Fruit fly (Drosophila melanogaster) ovary, adult (tissue): ENCODE results near the gene CG7044.
A peak's percentile ranks its signal among the peaks of the same experiment; 100 is the strongest.

Experiments used
- CG17801 ChIP-seq: fragments of 200-800 bp; optimal IDR thresholded peaks from 2 replicates; lab custom pipeline; 2019; ENCODE audit warnings: missing biosample characterization, mild to moderate bottlenecking, missing genetic modification characterization, moderate library complexity; ENCODE audit not compliant: partially characterized antibody

Gene CG7044

dm6 chr3R:21064000-21064924 lies 37.3 kb downstream of the CG7044 start, which contains the start of gene Cortactin:
Gene Cortactin (minus strand): TSS chr3R:21064471.
- TF ChIP-seq CG17801 (GFP tag; lab: Kevin White, UChicago): no peak

dm6 chr3R:21063433-21063832 lies 38.1 kb downstream of the CG7044 start:
- TF ChIP-seq CG17801 (GFP tag; lab: Kevin White, UChicago): no peak

dm6 chr3R:21060430-21061245 lies 40.9 kb downstream of the CG7044 start, which contains the start of gene Mvl:
Gene Mvl (minus strand): TSS chr3R:21060800.
- TF ChIP-seq CG17801 (GFP tag; lab: Kevin White, UChicago): peak; percentile 12

dm6 chr3R:21059486-21060356 lies 41.8 kb downstream of the CG7044 start:
- no peak for TF ChIP-seq CG17801 (GFP tag; lab: Kevin White, UChicago)

dm6 chr3R:21057519-21057918 lies 44.0 kb downstream of the CG7044 start:
- no peak for TF ChIP-seq CG17801 (GFP tag; lab: Kevin White, UChicago)

- TF ChIP-seq CG17801 (GFP tag; lab: Kevin White, UChicago): no peak
Observed at dm6 chr3R:21050875-21051274, 50.6 kb downstream of the CG7044 start, which contains the start of gene Jhbp15. Gene Jhbp15 (minus strand): TSS chr3R:21050975.

- no peak for TF ChIP-seq CG17801 (GFP tag; lab: Kevin White, UChicago)
Observed at dm6 chr3R:21048729-21049128, 52.8 kb downstream of the CG7044 start, which contains the start of gene CG7079. Gene CG7079 (minus strand): TSS chr3R:21048829.
